Worm (Caenorhabditis elegans): ENCODE results near the gene gldi-8.

ce11 chrIII:12614669-12615451, 15.3 kb upstream of the gldi-8 start:
- TF ChIP-seq cog-1 (tag; optimal IDR thresholded peaks at IDR 0.05) (no peak), ztf-23 (GFP tag; IDR thresholded peaks at IDR 0.05) (peak; percentile 44; the same call in 1 of the 2 replicates), T22C8.4 (GFP tag; IDR thresholded peaks at IDR 0.05) (no peak), ref-1 (GFP tag; conservative IDR thresholded peaks at IDR 0.05) (no peak)
